Worm (Caenorhabditis elegans): ENCODE results near the gene idpc-7.

DNA sequence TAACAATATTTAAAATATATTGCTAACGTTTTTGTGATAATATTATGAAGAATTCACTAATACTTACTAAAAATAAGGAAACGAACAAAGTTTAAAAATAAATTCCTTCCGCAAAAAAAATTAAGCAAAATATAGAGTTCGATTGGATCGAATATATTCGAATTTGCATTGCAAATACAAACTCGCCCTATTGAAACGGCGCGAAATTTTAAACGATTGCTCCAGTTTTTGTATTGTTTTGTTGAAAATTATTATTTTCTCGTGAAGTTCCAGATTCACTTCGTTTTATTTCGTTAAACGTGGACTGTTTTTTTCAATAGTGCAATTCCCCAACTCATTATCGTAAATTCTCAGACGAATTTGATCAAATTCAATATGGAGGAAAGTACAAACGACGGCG is 26.7 kb upstream of the idpc-7 start, which contains the start of the genes atl-1 and hcp-2:
- TF ChIP-seq sox-4 (tag; optimal IDR thresholded peaks at IDR 0.05), result no peak
- TF ChIP-seq ama-1 (optimal IDR thresholded peaks at IDR 0.05), result no peak
- TF ChIP-seq madf-2 (tag; optimal IDR thresholded peaks at IDR 0.05), result no peak
- no peak for TF ChIP-seq dve-1 (tag; optimal IDR thresholded peaks at IDR 0.05)
- TF ChIP-seq elt-2 (tag; optimal IDR thresholded peaks at IDR 0.05), result no peak
